Fruit fly (Drosophila melanogaster) whole organism, adult: Measurements from ENCODE around the gene Gyc88E.

ENCODE experiments used
- CG5204 ChIP-seq: fragments of 200-800 bp; sonication (Bioruptor generic); optimal IDR thresholded peaks from 2 replicates; lab custom pipeline; 2016; ENCODE audit warnings: missing biosample characterization, missing genetic modification characterization
- CG7045 ChIP-seq: fragments of 200-800 bp; sonication (Bioruptor generic); optimal IDR thresholded peaks from 2 replicates; lab custom pipeline; 2017; ENCODE audit warnings: missing biosample characterization, mild to moderate bottlenecking, missing genetic modification characterization
- Hr96 ChIP-seq: fragments of 200-800 bp; sonication (Bioruptor generic); optimal IDR thresholded peaks from 2 replicates; lab custom pipeline; 2016; ENCODE audit warnings: missing biosample characterization, missing genetic modification characterization
- cic ChIP-seq: fragments of 200-800 bp; sonication (Bioruptor generic); optimal IDR thresholded peaks from 2 replicates; lab custom pipeline; 2017; ENCODE audit warnings: missing biosample characterization, mild to moderate bottlenecking, missing genetic modification characterization, moderate library complexity

- TF ChIP-seq CG5204 = no peak
- no peak for TF ChIP-seq CG7045 (GFP tag; lab: Kevin White, UChicago)
- no peak for TF ChIP-seq Hr96 (GFP tag; lab: Kevin White, UChicago)
- TF ChIP-seq cic (GFP tag; lab: Kevin White, UChicago) = no peak
Observed at dm6 chr3R:15148562-15148961, 1.6 kb upstream of the Gyc88E start.
